Worm (Caenorhabditis elegans) whole organism, early embryonic: ENCODE results near the gene lgc-21.

Experiments
- aly-1 ChIP-seq: sonication (generic microtip); optimal IDR thresholded peaks from 2 replicates; lab custom pipeline; 2016; ENCODE audit warnings: missing genetic modification characterization, missing compliant biosample characterization
- ama-1 ChIP-seq: fragments of 150-350 bp; optimal IDR thresholded peaks from 2 replicates; lab custom pipeline; 2014
- ets-7 ChIP-seq: sonication (generic microtip); optimal IDR thresholded peaks from 2 replicates; lab custom pipeline; 2016; ENCODE audit warnings: missing genotype, missing genetic modification characterization, missing compliant biosample characterization
- flt-1 ChIP-seq: fragments of 200-800 bp; sonication (Bioruptor generic); IDR thresholded peaks from 2 replicates; pipeline ENCODE4 v1.3.6; 2022; ENCODE audit warnings: missing genetic modification characterization, missing compliant biosample characterization
- hmbx-1 ChIP-seq: sonication (generic microtip); optimal IDR thresholded peaks from 2 replicates; lab custom pipeline; 2016; ENCODE audit warnings: mild to moderate bottlenecking, missing genetic modification characterization, missing compliant biosample characterization
- hmg-4 ChIP-seq: fragments of 200-800 bp; sonication (Bioruptor generic); optimal IDR thresholded peaks from 2 replicates; lab custom pipeline; 2018; ENCODE audit warnings: mild to moderate bottlenecking, missing genetic modification characterization, missing compliant biosample characterization
- scrt-1 ChIP-seq: fragments of 200-800 bp; sonication (Bioruptor generic); IDR thresholded peaks from 2 replicates; pipeline ENCODE4 v1.3.6; 2022; ENCODE audit warnings: missing genetic modification characterization, missing compliant biosample characterization
- tbx-11 ChIP-seq: fragments of 200-800 bp; sonication (Bioruptor generic); IDR thresholded peaks from 2 replicates; pipeline ENCODE4 v1.3.6; 2022; ENCODE audit warnings: missing genetic modification characterization, missing compliant biosample characterization
- tra-4 ChIP-seq: sonication (generic microtip); optimal IDR thresholded peaks from 2 replicates; lab custom pipeline; 2017; ENCODE audit warnings: missing genetic modification characterization, missing compliant biosample characterization

DNA sequence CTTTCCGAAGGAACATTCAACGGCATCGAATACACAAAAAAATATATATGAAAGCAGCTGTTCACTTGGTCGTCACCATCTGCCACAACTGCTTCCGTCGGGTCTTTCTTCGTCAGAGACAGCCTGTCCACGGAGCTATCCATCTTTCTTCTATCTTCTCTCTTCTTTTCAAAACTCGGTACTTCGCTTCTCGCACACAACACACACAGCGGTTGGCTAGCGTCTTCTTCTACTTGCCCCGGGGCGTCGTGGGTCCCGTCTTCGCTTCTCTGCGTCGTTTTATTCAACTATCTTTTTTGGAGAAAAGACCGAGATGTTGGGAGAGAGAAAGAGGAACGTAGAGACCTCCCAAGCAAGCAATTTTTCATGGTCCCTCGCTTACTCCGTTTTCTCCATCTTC is 51.1 kb downstream of the lgc-21 start:
- no peak for TF ChIP-seq ets-7
- TF ChIP-seq flt-1 (GFP tag; lab: Robert Waterston, UW) = no peak
- no peak for TF ChIP-seq tra-4 (tag; lab: Kevin White, UChicago)
- no peak for TF ChIP-seq scrt-1 (GFP tag; lab: Robert Waterston, UW)
- TF ChIP-seq hmg-4 (GFP tag; lab: Kevin White, UChicago) = peak; percentile 63
- no peak for TF ChIP-seq tbx-11 (GFP tag; lab: Robert Waterston, UW)
- TF ChIP-seq hmbx-1 (tag; lab: Kevin White, UChicago) = no peak
- TF ChIP-seq ama-1 = no peak
- TF ChIP-seq aly-1 (tag; lab: Kevin White, UChicago) = no peak
